Fruit fly (Drosophila melanogaster) whole organism, wandering third instar larva: Measurements from ENCODE around the gene CG2924.

Experiments used
- Vsx2 ChIP-seq: fragments of 200-300, 225-300 bp; sonication (Bioruptor generic); optimal IDR thresholded peaks from 2 replicates; lab custom pipeline; 2018; ENCODE audit warnings: missing biosample characterization, missing genetic modification characterization; ENCODE audit not compliant: partially characterized antibody
- br ChIP-seq: fragments of 200-800 bp; sonication (Bioruptor generic); optimal IDR thresholded peaks from 2 replicates; lab custom pipeline; 2016; ENCODE audit warnings: missing biosample characterization, missing genetic modification characterization

- no peak for TF ChIP-seq Vsx2 (GFP tag; lab: Kevin White, UChicago)
- peak; percentile 95 for TF ChIP-seq br
Measured at dm6 chrX:2296230-2297044, 25.9 kb upstream of the CG2924 start.
